Worm (Caenorhabditis elegans) whole organism, L4 larva: ENCODE measurements around the gene sdc-3.

Experiments used
- R02D3.7 ChIP-seq: fragments of 150-350 bp; sonication (generic microtip); optimal IDR thresholded peaks from 3 replicates; lab custom pipeline; 2014; ENCODE audit warnings: missing biosample characterization, missing genetic modification characterization
- dpl-1 ChIP-seq: fragments of 150-350 bp; optimal IDR thresholded peaks from 2 replicates; lab custom pipeline; 2014; ENCODE audit warnings: missing biosample characterization, missing genetic modification reagents, missing genetic modification characterization
- lin-39 ChIP-seq: fragments of 150-350 bp; optimal IDR thresholded peaks from 2 replicates; lab custom pipeline; 2014; ENCODE audit warnings: missing biosample characterization, missing genetic modification reagents, missing genetic modification characterization
- pqm-1 ChIP-seq: sonication (generic microtip); optimal IDR thresholded peaks from 2 replicates; lab custom pipeline; 2017; ENCODE audit warnings: missing biosample characterization, missing genetic modification characterization
- tag-97 ChIP-seq: fragments of 200-800 bp; sonication (Bioruptor generic); IDR thresholded peaks from 2 replicates; pipeline ENCODE4 v1.3.6; 2022; ENCODE audit warnings: missing genetic modification characterization, missing compliant biosample characterization
- unc-39 ChIP-seq: sonication (generic microtip); optimal IDR thresholded peaks from 2 replicates; lab custom pipeline; 2017; ENCODE audit warnings: missing biosample characterization, missing genetic modification characterization
- vab-7 ChIP-seq: fragments of 200-800 bp; sonication (Bioruptor generic); IDR thresholded peaks from 2 replicates; pipeline ENCODE4 v1.3.6; 2022; ENCODE audit warnings: missing genetic modification reagents, missing genetic modification characterization, missing compliant biosample characterization
- zfp-3 ChIP-seq: fragments of 200-800 bp; sonication (Bioruptor generic); conservative IDR thresholded peaks from 2 replicates; pipeline ENCODE4 v1.3.6; 2022; ENCODE audit warnings: missing genetic modification reagents, missing genetic modification characterization, missing compliant biosample characterization
- zip-2 ChIP-seq: fragments of 150-350 bp; optimal IDR thresholded peaks from 2 replicates; lab custom pipeline; 2014; ENCODE audit warnings: missing biosample characterization, missing genetic modification characterization

DNA sequence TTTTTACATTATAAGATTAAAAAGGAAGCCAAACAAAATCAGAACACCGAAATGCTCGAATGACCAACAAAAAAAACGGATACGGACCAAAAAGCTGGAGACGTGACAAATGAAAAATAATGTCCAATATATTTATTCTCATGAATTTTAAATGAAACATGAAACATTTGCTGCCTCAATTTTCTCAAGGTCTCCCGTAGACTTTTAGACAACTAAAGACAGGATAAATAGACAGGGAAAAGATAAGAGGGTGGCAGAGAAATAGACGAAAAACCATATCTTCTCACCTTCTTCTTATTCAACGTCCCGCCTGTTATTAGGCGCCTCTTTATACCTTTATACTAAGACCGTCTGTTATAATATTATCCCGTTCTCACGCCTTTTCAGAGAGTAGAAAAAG, 32.2 kb downstream of the sdc-3 start:
- TF ChIP-seq zip-2 (tag; lab: Kevin White, UChicago) = no peak
- no peak for TF ChIP-seq dpl-1 (GFP tag; lab: Kevin White, UChicago)
- TF ChIP-seq vab-7 (GFP tag; lab: Robert Waterston, UW) = no peak
- no peak for TF ChIP-seq zfp-3 (GFP tag; lab: Robert Waterston, UW)
- TF ChIP-seq tag-97 = no peak
- no peak for TF ChIP-seq pqm-1
- TF ChIP-seq R02D3.7 (tag; lab: Kevin White, UChicago) = no peak
- TF ChIP-seq unc-39 (tag; lab: Kevin White, UChicago) = no peak
- no peak for TF ChIP-seq lin-39 (tag; lab: Kevin White, UChicago)
